Fruit fly (Drosophila melanogaster): ENCODE data around the gene simj.

The simj gene

dm6 chr3L:10680177-10680576 lies 15.6 kb downstream of the simj start:
- no peak for TF ChIP-seq h (optimal IDR thresholded peaks at IDR 0.05)
- TF ChIP-seq psq (optimal IDR thresholded peaks at IDR 0.05): no peak
- TF ChIP-seq ttk (optimal IDR thresholded peaks at IDR 0.05): no peak
- no peak for TF ChIP-seq Myc (optimal IDR thresholded peaks at IDR 0.05)
- no peak for TF ChIP-seq Sin3A (optimal IDR thresholded peaks at IDR 0.05)
- TF ChIP-seq insv (optimal IDR thresholded peaks at IDR 0.05): no peak

DNA sequence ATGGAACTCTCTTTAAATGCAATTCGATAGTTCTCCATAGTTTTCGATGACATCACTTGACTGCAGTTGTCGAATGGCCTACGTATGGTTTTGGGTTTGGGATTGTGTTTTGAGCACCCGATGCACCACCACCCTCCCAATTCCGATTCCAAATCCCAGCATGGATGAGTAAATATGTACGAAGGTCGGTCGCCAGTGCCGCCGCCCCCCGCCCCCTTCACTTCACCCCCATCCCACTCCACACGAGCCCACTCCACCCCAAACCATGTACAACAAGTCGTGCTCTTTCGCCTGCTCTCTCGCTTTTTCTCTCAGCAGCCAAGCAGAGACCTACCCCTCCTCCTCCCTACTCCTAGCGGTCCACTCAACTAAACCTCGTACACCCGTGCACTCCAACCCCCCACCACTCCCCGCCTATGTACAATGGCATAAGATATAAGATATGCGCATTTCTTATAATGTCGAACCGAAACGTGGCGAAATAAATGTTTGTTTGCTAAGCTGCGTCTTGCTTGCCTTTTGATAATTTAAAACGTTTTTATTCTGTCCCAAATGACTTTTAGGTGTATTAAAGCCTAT lies 16.3 kb downstream of the simj start:
- no peak for TF ChIP-seq insv (optimal IDR thresholded peaks at IDR 0.05)
- TF ChIP-seq psq (optimal IDR thresholded peaks at IDR 0.05): no peak
- no peak for TF ChIP-seq Myc (optimal IDR thresholded peaks at IDR 0.05)
- TF ChIP-seq ttk (optimal IDR thresholded peaks at IDR 0.05): no peak
- TF ChIP-seq h (optimal IDR thresholded peaks at IDR 0.05): no peak
- no peak for TF ChIP-seq Sin3A (optimal IDR thresholded peaks at IDR 0.05)

DNA sequence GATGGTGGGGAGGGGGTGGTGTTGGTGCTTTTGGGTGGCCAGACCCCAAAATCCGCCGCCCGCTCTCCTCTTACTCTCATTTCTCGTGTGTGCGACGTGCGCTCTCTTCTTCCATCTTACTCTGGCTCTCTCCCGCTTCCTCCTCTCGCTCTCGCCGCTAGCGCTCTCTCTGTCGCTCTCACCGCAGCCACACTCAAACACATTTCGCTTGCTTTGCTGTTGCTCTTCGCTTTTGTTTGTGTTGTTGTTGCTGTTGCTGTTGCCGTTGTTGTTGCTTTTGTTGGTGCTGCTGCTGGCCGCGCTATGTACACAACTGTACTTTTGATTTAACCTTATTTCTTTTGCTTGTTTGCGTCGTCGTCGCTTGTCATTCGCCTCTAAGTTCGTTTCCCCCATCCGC lies 17.3 kb downstream of the simj start:
- TF ChIP-seq Myc (optimal IDR thresholded peaks at IDR 0.05): no peak
- no peak for TF ChIP-seq ttk (optimal IDR thresholded peaks at IDR 0.05)
- no peak for TF ChIP-seq Sin3A (optimal IDR thresholded peaks at IDR 0.05)
- no peak for TF ChIP-seq insv (optimal IDR thresholded peaks at IDR 0.05)
- no peak for TF ChIP-seq h (optimal IDR thresholded peaks at IDR 0.05)
- no peak for TF ChIP-seq psq (optimal IDR thresholded peaks at IDR 0.05)

dm6 chr3L:10682725-10683367 lies 18.3 kb downstream of the simj start:
- TF ChIP-seq insv (optimal IDR thresholded peaks at IDR 0.05) (no peak), Sin3A (optimal IDR thresholded peaks at IDR 0.05) (no peak), ttk (optimal IDR thresholded peaks at IDR 0.05) (no peak), h (optimal IDR thresholded peaks at IDR 0.05) (no peak)

dm6 chr3L:10683899-10684340 lies 19.4 kb downstream of the simj start:
- TF ChIP-seq h (optimal IDR thresholded peaks at IDR 0.05): no peak
- TF ChIP-seq insv (optimal IDR thresholded peaks at IDR 0.05): no peak
- TF ChIP-seq ttk (optimal IDR thresholded peaks at IDR 0.05): no peak
- no peak for TF ChIP-seq Myc (optimal IDR thresholded peaks at IDR 0.05)

DNA sequence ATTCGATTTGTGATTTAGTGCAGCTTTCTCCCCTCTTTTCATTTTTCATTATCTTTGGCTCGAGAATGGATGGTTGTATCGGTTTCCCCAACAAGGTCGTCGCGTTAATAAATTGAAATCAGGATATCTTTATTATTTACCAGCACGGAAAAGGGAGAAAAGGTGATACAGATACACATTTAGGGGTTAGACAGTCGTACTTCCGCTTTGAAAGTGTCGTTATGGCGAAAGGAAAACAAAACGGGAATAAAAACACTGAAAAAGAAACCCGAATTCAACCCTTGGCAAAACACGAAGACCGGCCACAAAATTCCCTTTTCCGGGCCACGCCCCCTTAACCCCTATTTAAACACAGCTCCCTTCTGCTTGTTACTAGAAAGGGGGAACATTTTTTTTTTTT lies 20.0 kb downstream of the simj start:
- TF ChIP-seq Myc (optimal IDR thresholded peaks at IDR 0.05) (no peak), Sin3A (optimal IDR thresholded peaks at IDR 0.05) (no peak)

DNA sequence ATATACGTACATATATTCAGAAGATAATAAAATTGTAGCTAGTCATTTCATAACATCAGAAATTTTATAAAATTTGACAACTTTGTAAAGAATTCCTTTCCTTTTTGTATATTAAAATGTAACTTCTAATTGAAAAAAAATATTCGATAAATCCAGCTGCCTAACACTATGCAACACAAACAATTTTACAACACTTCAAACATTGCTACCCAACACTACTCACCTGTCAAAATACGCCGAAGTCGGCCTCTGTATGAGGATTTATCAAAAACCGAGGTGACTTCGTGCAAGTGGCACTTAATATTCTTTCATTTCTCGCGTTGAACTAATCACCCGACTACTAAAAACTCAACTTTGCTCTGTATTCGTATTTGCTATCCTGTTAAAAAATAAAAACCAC lies 22.1 kb downstream of the simj start:
- no peak for TF ChIP-seq h (optimal IDR thresholded peaks at IDR 0.05)
- no peak for TF ChIP-seq psq (optimal IDR thresholded peaks at IDR 0.05)
- no peak for TF ChIP-seq Sin3A (optimal IDR thresholded peaks at IDR 0.05)
- TF ChIP-seq insv (optimal IDR thresholded peaks at IDR 0.05): no peak
- no peak for TF ChIP-seq Myc (optimal IDR thresholded peaks at IDR 0.05)
- no peak for TF ChIP-seq ttk (optimal IDR thresholded peaks at IDR 0.05)

- no peak for TF ChIP-seq Myc (optimal IDR thresholded peaks at IDR 0.05)
- TF ChIP-seq ttk (optimal IDR thresholded peaks at IDR 0.05): no peak
- TF ChIP-seq psq (optimal IDR thresholded peaks at IDR 0.05): no peak
- no peak for TF ChIP-seq insv (optimal IDR thresholded peaks at IDR 0.05)
- TF ChIP-seq Sin3A (optimal IDR thresholded peaks at IDR 0.05): no peak
- TF ChIP-seq h (optimal IDR thresholded peaks at IDR 0.05): no peak
Measured at dm6 chr3L:10690904-10691408, 26.4 kb downstream of the simj start, which contains the start of gene CG11811. Gene CG11811 (plus strand): TSS chr3L:10691024.

DNA sequence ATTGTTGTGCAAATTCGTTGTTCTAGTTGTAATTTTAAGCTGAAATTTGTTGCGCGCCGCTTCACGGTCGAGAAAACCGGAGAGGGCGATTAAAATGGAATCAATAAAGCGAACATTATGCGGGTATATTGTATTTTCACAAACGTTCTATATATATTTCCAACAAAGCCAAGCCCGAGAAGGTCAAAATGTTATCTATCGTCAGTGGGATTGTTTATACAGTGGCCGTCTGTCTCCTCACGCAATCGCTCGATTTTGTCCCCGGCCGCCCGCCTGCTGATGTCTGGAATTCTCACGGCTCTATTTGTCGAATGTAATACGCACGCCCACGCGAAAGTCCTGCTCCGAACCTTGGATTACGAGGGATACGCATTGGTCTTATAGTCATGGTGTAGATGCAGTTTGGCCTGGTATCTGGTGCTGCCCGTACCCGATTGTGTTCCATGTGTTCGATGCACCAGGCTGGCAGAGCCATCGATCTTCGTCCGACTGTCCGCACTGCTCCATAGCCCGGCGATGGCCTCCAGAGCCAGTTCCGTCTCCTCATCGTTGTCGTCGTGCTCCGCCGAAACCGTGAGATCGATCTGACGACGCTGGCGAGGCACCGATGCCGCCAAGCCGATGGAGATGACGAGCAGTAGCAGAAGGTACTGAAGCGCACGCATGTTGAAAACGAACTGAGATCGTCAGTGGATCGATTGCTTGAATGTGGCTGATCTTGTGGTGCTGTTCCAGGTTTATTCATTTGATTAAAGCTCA lies 28.1 kb downstream of the simj start, which contains the start of gene CG33493:
Gene CG33493, minus strand, starts transcription at position 709 of the 759 bp plus-strand sequence.
- TF ChIP-seq h (optimal IDR thresholded peaks at IDR 0.05) (no peak), ttk (optimal IDR thresholded peaks at IDR 0.05) (no peak), insv (optimal IDR thresholded peaks at IDR 0.05) (no peak), psq (optimal IDR thresholded peaks at IDR 0.05) (no peak), Myc (optimal IDR thresholded peaks at IDR 0.05) (no peak), Sin3A (optimal IDR thresholded peaks at IDR 0.05) (no peak)

- TF ChIP-seq Sin3A (optimal IDR thresholded peaks at IDR 0.05) (no peak), h (optimal IDR thresholded peaks at IDR 0.05) (no peak), Myc (optimal IDR thresholded peaks at IDR 0.05) (no peak), ttk (optimal IDR thresholded peaks at IDR 0.05) (no peak), insv (optimal IDR thresholded peaks at IDR 0.05) (no peak), psq (optimal IDR thresholded peaks at IDR 0.05) (no peak)
Measured at dm6 chr3L:10693709-10694403, 29.3 kb downstream of the simj start, which contains the start of gene ND-13B. Gene ND-13B (minus strand): TSS chr3L:10694108.

- TF ChIP-seq ttk (optimal IDR thresholded peaks at IDR 0.05) (no peak), Sin3A (optimal IDR thresholded peaks at IDR 0.05) (no peak), h (optimal IDR thresholded peaks at IDR 0.05) (no peak), psq (optimal IDR thresholded peaks at IDR 0.05) (no peak), insv (optimal IDR thresholded peaks at IDR 0.05) (no peak), Myc (optimal IDR thresholded peaks at IDR 0.05) (no peak)
Measured at dm6 chr3L:10696635-10697412, 32.3 kb downstream of the simj start, which contains the start of gene NijA. Gene NijA (minus strand): TSS chr3L:10696877.
